Worm (Caenorhabditis elegans) whole organism, late embryonic: ENCODE measurements around the gene gst-29.

Source experiments
- C38D4.7 ChIP-seq: fragments of 200-800 bp; sonication (Bioruptor generic); optimal IDR thresholded peaks from 2 replicates; lab custom pipeline; 2018; ENCODE audit warnings: mild to moderate bottlenecking, missing genetic modification characterization, moderate library complexity, missing compliant biosample characterization
- F13H6.1 ChIP-seq: sonication (generic microtip); optimal IDR thresholded peaks from 2 replicates; lab custom pipeline; 2016; ENCODE audit warnings: missing genetic modification characterization, missing compliant biosample characterization
- K02D7.2 ChIP-seq: sonication (generic microtip); optimal IDR thresholded peaks from 2 replicates; lab custom pipeline; 2017; ENCODE audit warnings: mild to moderate bottlenecking, missing genetic modification characterization, missing compliant biosample characterization
- K09A11.1 ChIP-seq: sonication (generic microtip); optimal IDR thresholded peaks from 2 replicates; lab custom pipeline; 2017; ENCODE audit warnings: antibody characterized with exemption, mild to moderate bottlenecking, missing genetic modification characterization, missing compliant biosample characterization; ENCODE audit not compliant: insufficient read depth
- T23F11.4 ChIP-seq: fragments of 200-800 bp; sonication (Bioruptor generic); optimal IDR thresholded peaks from 2 replicates; lab custom pipeline; 2018; ENCODE audit warnings: mild to moderate bottlenecking, missing genetic modification characterization, missing compliant biosample characterization
- Y22D7AL.16 ChIP-seq: sonication (generic microtip); optimal IDR thresholded peaks from 2 replicates; lab custom pipeline; 2016; ENCODE audit warnings: missing genetic modification characterization, missing compliant biosample characterization
- ahr-1 ChIP-seq: sonication (generic microtip); optimal IDR thresholded peaks from 2 replicates; lab custom pipeline; 2016; ENCODE audit warnings: missing genetic modification characterization, missing compliant biosample characterization
- ama-1 ChIP-seq: fragments of 150-350 bp; optimal IDR thresholded peaks from 2 replicates; lab custom pipeline; 2014
- ceh-2 ChIP-seq: sonication (generic microtip); optimal IDR thresholded peaks from 2 replicates; lab custom pipeline; 2016; ENCODE audit warnings: missing genotype, missing genetic modification characterization, missing compliant biosample characterization
- ceh-22 ChIP-seq: sonication (generic microtip); optimal IDR thresholded peaks from 2 replicates; lab custom pipeline; 2017; ENCODE audit warnings: missing biosample characterization, missing genetic modification characterization
- ceh-24 ChIP-seq: sonication (generic microtip); optimal IDR thresholded peaks from 2 replicates; lab custom pipeline; 2016; ENCODE audit warnings: mild to moderate bottlenecking, missing genetic modification characterization, missing compliant biosample characterization
- ceh-30 ChIP-seq: fragments of 150-350 bp; optimal IDR thresholded peaks from 2 replicates; lab custom pipeline; 2014; ENCODE audit warnings: missing biosample characterization, missing genetic modification characterization
- ceh-31 ChIP-seq: sonication (generic microtip); optimal IDR thresholded peaks from 2 replicates; lab custom pipeline; 2016; ENCODE audit warnings: missing genetic modification characterization, missing compliant biosample characterization
- ceh-34 ChIP-seq: sonication (generic microtip); optimal IDR thresholded peaks from 2 replicates; lab custom pipeline; 2016; ENCODE audit warnings: mild to moderate bottlenecking, missing genetic modification characterization, missing compliant biosample characterization
- ceh-45 ChIP-seq: fragments of 200-800 bp; sonication (Bioruptor generic); IDR thresholded peaks from 2 replicates; pipeline ENCODE4 v1.3.6; 2022; ENCODE audit warnings: missing genetic modification reagents, missing genetic modification characterization, missing compliant biosample characterization
- ceh-48 ChIP-seq: sonication (generic microtip); optimal IDR thresholded peaks from 2 replicates; lab custom pipeline; 2016; ENCODE audit warnings: missing genetic modification characterization, inconsistent platforms, missing compliant biosample characterization
- ceh-6 ChIP-seq: fragments of 200-800 bp; sonication (Bioruptor generic); optimal IDR thresholded peaks from 2 replicates; lab custom pipeline; 2018; ENCODE audit warnings: mild to moderate bottlenecking, missing genetic modification characterization, missing compliant biosample characterization
- ceh-9 ChIP-seq: sonication (generic microtip); optimal IDR thresholded peaks from 2 replicates; lab custom pipeline; 2016; ENCODE audit warnings: mild to moderate bottlenecking, missing genetic modification characterization, inconsistent platforms, missing compliant biosample characterization
- che-1 ChIP-seq: sonication (generic microtip); optimal IDR thresholded peaks from 2 replicates; lab custom pipeline; 2016; ENCODE audit warnings: mild to moderate bottlenecking, missing genetic modification characterization, missing compliant biosample characterization
- dve-1 ChIP-seq: sonication (generic microtip); optimal IDR thresholded peaks from 2 replicates; lab custom pipeline; 2017; ENCODE audit warnings: antibody characterized with exemption, mild to moderate bottlenecking, missing genetic modification characterization, missing compliant biosample characterization
- elt-2 ChIP-seq: sonication (generic microtip); optimal IDR thresholded peaks from 2 replicates; lab custom pipeline; 2016; ENCODE audit warnings: missing genetic modification reagents, missing genetic modification characterization, missing compliant biosample characterization
- elt-4 ChIP-seq: sonication (generic microtip); optimal IDR thresholded peaks from 2 replicates; lab custom pipeline; 2016; ENCODE audit warnings: missing genetic modification characterization, missing compliant biosample characterization
- ets-4 ChIP-seq: sonication (generic microtip); optimal IDR thresholded peaks from 2 replicates; lab custom pipeline; 2016; ENCODE audit warnings: missing genetic modification characterization, missing compliant biosample characterization
- eyg-1 ChIP-seq: sonication (generic microtip); optimal IDR thresholded peaks from 2 replicates; lab custom pipeline; 2016; ENCODE audit warnings: missing genotype, missing genetic modification characterization, missing compliant biosample characterization
- fax-1 ChIP-seq: sonication (generic microtip); optimal IDR thresholded peaks from 2 replicates; lab custom pipeline; 2016; ENCODE audit warnings: missing genotype, missing genetic modification characterization, missing compliant biosample characterization
- fkh-10 ChIP-seq: fragments of 150-350 bp; optimal IDR thresholded peaks from 2 replicates; lab custom pipeline; 2014; ENCODE audit warnings: missing biosample characterization, missing genetic modification reagents, missing genetic modification characterization
- gmeb-2 ChIP-seq: sonication (generic microtip); optimal IDR thresholded peaks from 2 replicates; lab custom pipeline; 2016; ENCODE audit warnings: missing genetic modification characterization, inconsistent platforms, missing compliant biosample characterization
- hlh-13 ChIP-seq: fragments of 200-800 bp; sonication (Bioruptor generic); optimal IDR thresholded peaks from 2 replicates; lab custom pipeline; 2018; ENCODE audit warnings: mild to moderate bottlenecking, missing genetic modification characterization, missing compliant biosample characterization
- hlh-15 ChIP-seq: sonication (generic microtip); optimal IDR thresholded peaks from 2 replicates; lab custom pipeline; 2016; ENCODE audit warnings: missing genetic modification characterization, missing compliant biosample characterization
- hlh-8 ChIP-seq: sonication (generic microtip); optimal IDR thresholded peaks from 2 replicates; lab custom pipeline; 2016; ENCODE audit warnings: missing genotype, missing genetic modification characterization, missing compliant biosample characterization
- lin-11 ChIP-seq: fragments of 200-800 bp; sonication (Bioruptor generic); optimal IDR thresholded peaks from 2 replicates; lab custom pipeline; 2018; ENCODE audit warnings: mild to moderate bottlenecking, missing genetic modification characterization, missing compliant biosample characterization
- nfya-1 ChIP-seq: sonication (generic microtip); optimal IDR thresholded peaks from 2 replicates; lab custom pipeline; 2017; ENCODE audit warnings: missing genetic modification characterization, mild to moderate bottlenecking, missing compliant biosample characterization, antibody characterized with exemption, moderate library complexity
- nhr-11 ChIP-seq: fragments of 150-350 bp; optimal IDR thresholded peaks from 2 replicates; lab custom pipeline; 2014; ENCODE audit warnings: missing biosample characterization, missing genetic modification characterization
- npax-4 ChIP-seq: sonication (generic microtip); optimal IDR thresholded peaks from 2 replicates; lab custom pipeline; 2016; ENCODE audit warnings: missing genetic modification characterization, missing compliant biosample characterization
- pag-3 ChIP-seq: sonication (generic microtip); optimal IDR thresholded peaks from 2 replicates; lab custom pipeline; 2016; ENCODE audit warnings: missing compliant biosample characterization, missing genetic modification characterization, borderline replicate concordance
- pat-9 ChIP-seq: fragments of 200-800 bp; sonication (Bioruptor generic); optimal IDR thresholded peaks from 2 replicates; lab custom pipeline; 2018; ENCODE audit warnings: mild to moderate bottlenecking, missing genetic modification characterization, moderate library complexity, missing compliant biosample characterization
- pha-2 ChIP-seq: sonication (generic microtip); optimal IDR thresholded peaks from 2 replicates; lab custom pipeline; 2017; ENCODE audit warnings: mild to moderate bottlenecking, missing genetic modification characterization, missing compliant biosample characterization
- rnt-1 ChIP-seq: sonication (generic microtip); optimal IDR thresholded peaks from 2 replicates; lab custom pipeline; 2016; ENCODE audit warnings: missing genetic modification characterization, missing compliant biosample characterization
- sox-2 ChIP-seq: fragments of 200-800 bp; sonication (Bioruptor generic); IDR thresholded peaks from 2 replicates; pipeline ENCODE4 v1.3.6; 2022; ENCODE audit warnings: missing genetic modification reagents, missing genetic modification characterization, missing compliant biosample characterization
- sox-4 ChIP-seq: sonication (generic microtip); optimal IDR thresholded peaks from 2 replicates; lab custom pipeline; 2017; ENCODE audit warnings: mild to moderate bottlenecking, missing genetic modification characterization, inconsistent platforms, missing compliant biosample characterization
- syd-9 ChIP-seq: sonication (generic microtip); optimal IDR thresholded peaks from 2 replicates; lab custom pipeline; 2016; ENCODE audit warnings: mild to moderate bottlenecking, missing genetic modification characterization, moderate library complexity, missing compliant biosample characterization
- tbx-2 ChIP-seq: sonication (generic microtip); optimal IDR thresholded peaks from 2 replicates; lab custom pipeline; 2016; ENCODE audit warnings: missing genetic modification characterization, missing compliant biosample characterization
- tbx-7 ChIP-seq: sonication (generic microtip); optimal IDR thresholded peaks from 2 replicates; lab custom pipeline; 2016; ENCODE audit warnings: missing genotype, missing genetic modification characterization, missing compliant biosample characterization
- ttx-3 ChIP-seq: sonication (generic microtip); optimal IDR thresholded peaks from 2 replicates; lab custom pipeline; 2016; ENCODE audit warnings: missing genetic modification reagents, missing genetic modification characterization, missing compliant biosample characterization
- unc-42 ChIP-seq: sonication (generic microtip); optimal IDR thresholded peaks from 2 replicates; lab custom pipeline; 2016; ENCODE audit warnings: missing genotype, missing genetic modification characterization, missing compliant biosample characterization
- unc-55 ChIP-seq: sonication (generic microtip); optimal IDR thresholded peaks from 2 replicates; lab custom pipeline; 2017; ENCODE audit warnings: missing biosample characterization, missing genetic modification reagents, missing genetic modification characterization
- unc-86 ChIP-seq: sonication (generic microtip); optimal IDR thresholded peaks from 2 replicates; lab custom pipeline; 2016; ENCODE audit warnings: missing genetic modification characterization, missing compliant biosample characterization
- zip-5 ChIP-seq: sonication (generic microtip); optimal IDR thresholded peaks from 2 replicates; lab custom pipeline; 2016; ENCODE audit warnings: missing genetic modification characterization, missing compliant biosample characterization

Gene gst-29

ce11 chrII:15169811-15170282, at the start of gene gst-29:
TSS of gene gst-29 (minus strand) at chrII:15169861.
- TF ChIP-seq npax-4 (no peak), ceh-2 (no peak), nhr-11 (tag; lab: Kevin White, UChicago) (no peak), ceh-30 (no peak), unc-42 (tag; lab: Kevin White, UChicago) (no peak), ets-4 (no peak), ceh-9 (tag; lab: Kevin White, UChicago) (no peak), ceh-22 (tag; lab: Kevin White, UChicago) (no peak), ceh-45 (no peak), K09A11.1 (tag; lab: Kevin White, UChicago) (no peak), pag-3 (no peak), syd-9 (no peak), gmeb-2 (tag; lab: Kevin White, UChicago) (no peak), C38D4.7 (no peak)

- no peak for TF ChIP-seq ceh-48 (tag; lab: Kevin White, UChicago)
- TF ChIP-seq lin-11 (tag; lab: Kevin White, UChicago), result no peak
- no peak for TF ChIP-seq ttx-3 (tag; lab: Kevin White, UChicago)
- no peak for TF ChIP-seq ets-4
Measured at ce11 chrII:15219033-15219432, 49.4 kb upstream of the gst-29 start.

- TF ChIP-seq unc-86 (tag; lab: Kevin White, UChicago) (no peak), npax-4 (no peak), fkh-10 (GFP tag; lab: Kevin White, UChicago) (no peak), Y22D7AL.16 (tag; lab: Kevin White, UChicago) (no peak), ceh-31 (tag; lab: Kevin White, UChicago) (no peak), elt-2 (no peak), ttx-3 (tag; lab: Kevin White, UChicago) (no peak), sox-4 (no peak), zip-5 (tag; lab: Kevin White, UChicago) (no peak), syd-9 (no peak)
Measured at ce11 chrII:15218609-15219008, 48.9 kb upstream of the gst-29 start.

- TF ChIP-seq ets-4 (peak; percentile 24), hlh-8 (no peak), K02D7.2 (tag; lab: Kevin White, UChicago) (no peak), pha-2 (tag; lab: Kevin White, UChicago) (no peak), pat-9 (tag; lab: Kevin White, UChicago) (no peak), ama-1 (lab: Kevin White, UChicago) (no peak), unc-86 (tag; lab: Kevin White, UChicago) (no peak), rnt-1 (tag; lab: Kevin White, UChicago) (peak; percentile 51), tbx-2 (tag; lab: Kevin White, UChicago) (no peak), eyg-1 (tag; lab: Kevin White, UChicago) (no peak), T23F11.4 (peak; percentile 13), che-1 (no peak), tbx-7 (tag; lab: Kevin White, UChicago) (no peak), fax-1 (tag; lab: Kevin White, UChicago) (no peak), dve-1 (tag; lab: Kevin White, UChicago) (peak; percentile 22), elt-2 (no peak), hlh-15 (no peak), sox-2 (GFP tag; lab: Robert Waterston, UW) (no peak), ceh-9 (tag; lab: Kevin White, UChicago) (no peak), ceh-2 (no peak), F13H6.1 (peak; percentile 11), unc-55 (GFP tag; lab: Kevin White, UChicago) (no peak), elt-4 (tag; lab: Kevin White, UChicago) (no peak), ceh-6 (GFP tag; lab: Kevin White, UChicago) (no peak), unc-42 (tag; lab: Kevin White, UChicago) (no peak), nfya-1 (tag; lab: Kevin White, UChicago) (peak; percentile 7), ceh-24 (no peak), gmeb-2 (tag; lab: Kevin White, UChicago) (peak; percentile 28), ahr-1 (no peak), pag-3 (no peak), ceh-34 (tag; lab: Kevin White, UChicago) (peak; percentile 15), hlh-13 (GFP tag; lab: Kevin White, UChicago) (no peak)
Measured at ce11 chrII:15217949-15218348, 48.3 kb upstream of the gst-29 start.
